Worm (Caenorhabditis elegans) whole organism, young adult: ENCODE data around the gene col-170.

Experiments
- B0035.1 ChIP-seq: sonication (generic microtip); optimal IDR thresholded peaks from 2 replicates; lab custom pipeline; 2016; ENCODE audit warnings: missing genetic modification characterization, mild to moderate bottlenecking, missing compliant biosample characterization, missing genotype, missing genetic modification reagents
- B0336.3 ChIP-seq: fragments of 200-800 bp; sonication (Bioruptor generic); IDR thresholded peaks from 2 replicates; pipeline ENCODE4 v1.3.6; 2022; ENCODE audit warnings: missing genetic modification characterization, missing compliant biosample characterization
- C06A6.2 ChIP-seq: fragments of 200-800 bp; sonication (Bioruptor generic); conservative IDR thresholded peaks from 2 replicates; pipeline ENCODE4 v1.3.6; 2022; ENCODE audit warnings: missing genetic modification characterization, missing compliant biosample characterization
- F22D6.2 ChIP-seq: sonication (generic microtip); optimal IDR thresholded peaks from 2 replicates; lab custom pipeline; 2016; ENCODE audit warnings: mild to moderate bottlenecking, missing genetic modification characterization, missing compliant biosample characterization
- F33H1.4 ChIP-seq: fragments of 200-800 bp; sonication (Bioruptor generic); IDR thresholded peaks from 2 replicates; pipeline ENCODE4 v1.3.6; 2022; ENCODE audit warnings: missing genetic modification reagents, missing genetic modification characterization, missing compliant biosample characterization
- F39B2.1 ChIP-seq: fragments of 200-800 bp; sonication (Bioruptor generic); IDR thresholded peaks from 2 replicates; pipeline ENCODE4 v1.3.6; 2022; ENCODE audit warnings: missing genetic modification reagents, missing genetic modification characterization, missing compliant biosample characterization
- F49E8.2 ChIP-seq: sonication (generic microtip); optimal IDR thresholded peaks from 3 replicates; lab custom pipeline; 2017; ENCODE audit warnings: missing genetic modification characterization, mild to moderate bottlenecking, missing compliant biosample characterization, antibody characterized with exemption, moderate library complexity; ENCODE audit not compliant: insufficient read depth
- F57C9.4 ChIP-seq: sonication (generic microtip); optimal IDR thresholded peaks from 2 replicates; lab custom pipeline; 2017; ENCODE audit warnings: mild to moderate bottlenecking, missing genetic modification characterization, missing compliant biosample characterization
- Y79H2A.3 ChIP-seq: fragments of 200-800 bp; sonication (Bioruptor generic); conservative IDR thresholded peaks from 2 replicates; pipeline ENCODE4 v1.3.6; 2022; ENCODE audit warnings: missing genetic modification reagents, missing genetic modification characterization, missing compliant biosample characterization
- ZK185.1 ChIP-seq: sonication (generic microtip); optimal IDR thresholded peaks from 2 replicates; lab custom pipeline; 2016; ENCODE audit warnings: mild to moderate bottlenecking, missing genetic modification characterization, missing compliant biosample characterization; ENCODE audit not compliant: poor library complexity, severe bottlenecking
- attf-5 ChIP-seq: fragments of 200-800 bp; sonication (Bioruptor generic); optimal IDR thresholded peaks from 2 replicates; lab custom pipeline; 2018; ENCODE audit warnings: mild to moderate bottlenecking, missing genetic modification characterization, missing compliant biosample characterization
- bed-1 ChIP-seq: fragments of 200-800 bp; sonication (Bioruptor generic); IDR thresholded peaks from 2 replicates; pipeline ENCODE4 v1.3.6; 2022; ENCODE audit warnings: missing genetic modification reagents, missing genetic modification characterization, missing compliant biosample characterization
- ceh-100 ChIP-seq: fragments of 200-800 bp; sonication (Bioruptor generic); IDR thresholded peaks from 2 replicates; pipeline ENCODE4 v1.3.6; 2022; ENCODE audit warnings: missing genetic modification reagents, missing genetic modification characterization, missing compliant biosample characterization
- ceh-27 ChIP-seq: fragments of 200-800 bp; sonication (Bioruptor generic); optimal IDR thresholded peaks from 2 replicates; lab custom pipeline; 2018; ENCODE audit warnings: mild to moderate bottlenecking, missing genetic modification characterization, moderate library complexity, missing compliant biosample characterization
- ceh-79 ChIP-seq: sonication (generic microtip); optimal IDR thresholded peaks from 2 replicates; lab custom pipeline; 2017; ENCODE audit warnings: mild to moderate bottlenecking, missing genetic modification characterization, missing compliant biosample characterization
- dpl-1 ChIP-seq: fragments of 150-350 bp; optimal IDR thresholded peaks from 2 replicates; lab custom pipeline; 2014; ENCODE audit warnings: missing biosample characterization, missing genetic modification reagents, missing genetic modification characterization
- egl-18 ChIP-seq: fragments of 200-800 bp; sonication (Bioruptor generic); IDR thresholded peaks from 2 replicates; pipeline ENCODE4 v1.3.6; 2022; ENCODE audit warnings: missing genetic modification reagents, missing genetic modification characterization, missing compliant biosample characterization
- egrh-3 ChIP-seq: fragments of 200-800 bp; sonication (Bioruptor generic); IDR thresholded peaks from 2 replicates; pipeline ENCODE4 v1.3.6; 2022; ENCODE audit warnings: missing genetic modification reagents, missing genetic modification characterization, missing compliant biosample characterization
- ets-4 ChIP-seq: fragments of 200-800 bp; sonication (Bioruptor generic); optimal IDR thresholded peaks from 2 replicates; lab custom pipeline; 2018; ENCODE audit warnings: mild to moderate bottlenecking, missing genetic modification characterization, missing compliant biosample characterization
- fkh-3 ChIP-seq: sonication (generic microtip); optimal IDR thresholded peaks from 2 replicates; lab custom pipeline; 2016; ENCODE audit warnings: mild to moderate bottlenecking, missing genetic modification characterization, missing compliant biosample characterization
- madf-3 ChIP-seq: fragments of 200-800 bp; sonication (Bioruptor generic); IDR thresholded peaks from 2 replicates; pipeline ENCODE4 v1.3.6; 2022; ENCODE audit warnings: missing genetic modification reagents, missing genetic modification characterization, missing compliant biosample characterization
- mel-28 ChIP-seq: sonication (generic microtip); optimal IDR thresholded peaks from 2 replicates; lab custom pipeline; 2016; ENCODE audit warnings: borderline replicate concordance, mild to moderate bottlenecking, missing genetic modification characterization, missing compliant biosample characterization
- nhr-27 ChIP-seq: fragments of 200-800 bp; sonication (Bioruptor generic); optimal IDR thresholded peaks from 2 replicates; lab custom pipeline; 2018; ENCODE audit warnings: mild to moderate bottlenecking, missing genetic modification characterization, moderate library complexity, missing compliant biosample characterization
- rcor-1 ChIP-seq: fragments of 200-800 bp; sonication (Bioruptor generic); IDR thresholded peaks from 2 replicates; pipeline ENCODE4 v1.3.6; 2022; ENCODE audit warnings: missing genetic modification reagents, missing genetic modification characterization, missing compliant biosample characterization
- repo-1 ChIP-seq: sonication (generic microtip); optimal IDR thresholded peaks from 2 replicates; lab custom pipeline; 2017; ENCODE audit warnings: mild to moderate bottlenecking, missing genetic modification characterization, missing compliant biosample characterization
- rpc-1 ChIP-seq, 2 experiments: fragments of 150-350 bp in 1 of 2; sonication (generic microtip) in 1 of 2; optimal IDR thresholded peaks; 2 replicates each; lab custom pipeline; 2014 to 2018; ENCODE audit warnings: missing biosample characterization in 1 of 2, missing genetic modification characterization in 1 of 2, missing genetic modification reagents in 1 of 2, missing genotype in 1 of 2
- snpc-1.3 ChIP-seq: sonication (generic microtip); optimal IDR thresholded peaks from 2 replicates; lab custom pipeline; 2017; ENCODE audit warnings: missing genetic modification characterization, mild to moderate bottlenecking, missing compliant biosample characterization, antibody characterized with exemption, moderate library complexity, missing genotype, missing genetic modification reagents; ENCODE audit not compliant: insufficient read depth
- unc-130 ChIP-seq: sonication (generic microtip); optimal IDR thresholded peaks from 2 replicates; lab custom pipeline; 2016; ENCODE audit warnings: missing genetic modification reagents, missing genetic modification characterization, missing compliant biosample characterization
- zfh-2 ChIP-seq: fragments of 200-800 bp; sonication (Bioruptor generic); conservative IDR thresholded peaks from 2 replicates; pipeline ENCODE4 v1.3.6; 2022; ENCODE audit warnings: missing genetic modification reagents, missing genetic modification characterization, missing compliant biosample characterization
- ztf-18 ChIP-seq: sonication (generic microtip); optimal IDR thresholded peaks from 2 replicates; lab custom pipeline; 2016; ENCODE audit warnings: missing genotype, mild to moderate bottlenecking, missing genetic modification characterization, missing compliant biosample characterization
- ztf-26 ChIP-seq: sonication (generic microtip); optimal IDR thresholded peaks from 2 replicates; lab custom pipeline; 2017; ENCODE audit warnings: missing genetic modification characterization, missing compliant biosample characterization

Gene col-170

ce11 chrX:6324124-6324893, 7.2 kb upstream of the col-170 start:
- peak; percentile 52 for TF ChIP-seq egrh-3

ce11 chrX:6326088-6326487, 5.4 kb upstream of the col-170 start, which contains the start of gene col-168:
col-168 (plus strand) TSS chrX:6326388.
- no peak for TF ChIP-seq ceh-100 (GFP tag; lab: Robert Waterston, UW)
- no peak for TF ChIP-seq Y79H2A.3 (GFP tag; lab: Robert Waterston, UW)
- no peak for TF ChIP-seq C06A6.2 (GFP tag; lab: Robert Waterston, UW)
- TF ChIP-seq unc-130 (GFP tag; lab: Kevin White, UChicago) = no peak
- TF ChIP-seq attf-5 (GFP tag; lab: Kevin White, UChicago) = no peak
- TF ChIP-seq ztf-26 = no peak
- TF ChIP-seq fkh-3 = no peak
- no peak for TF ChIP-seq rcor-1 (GFP tag; lab: Robert Waterston, UW)
- TF ChIP-seq ztf-18 (tag; lab: Kevin White, UChicago) = no peak
- no peak for TF ChIP-seq nhr-27
- no peak for TF ChIP-seq F39B2.1 (GFP tag; lab: Robert Waterston, UW)

- TF ChIP-seq snpc-1.3 (tag; lab: Kevin White, UChicago) (no peak), madf-3 (GFP tag; lab: Robert Waterston, UW) (no peak), F22D6.2 (tag; lab: Kevin White, UChicago) (no peak), Y79H2A.3 (GFP tag; lab: Robert Waterston, UW) (no peak), F49E8.2 (tag; lab: Kevin White, UChicago) (no peak), egl-18 (GFP tag; lab: Robert Waterston, UW) (no peak), ets-4 (GFP tag; lab: Kevin White, UChicago) (no peak), dpl-1 (GFP tag; lab: Kevin White, UChicago) (no peak), C06A6.2 (GFP tag; lab: Robert Waterston, UW) (no peak), bed-1 (GFP tag; lab: Robert Waterston, UW) (no peak), B0336.3 (GFP tag; lab: Robert Waterston, UW) (no peak), ZK185.1 (no peak), repo-1 (tag; lab: Kevin White, UChicago) (no peak), ceh-79 (tag; lab: Kevin White, UChicago) (no peak), mel-28 (no peak), B0035.1 (tag; lab: Kevin White, UChicago) (no peak), ceh-27 (GFP tag; lab: Kevin White, UChicago) (no peak), F57C9.4 (tag; lab: Kevin White, UChicago) (no peak), F33H1.4 (GFP tag; lab: Robert Waterston, UW) (no peak), rpc-1 (optimal IDR thresholded peaks at IDR 0.05; lab: Kevin White, UChicago) (no peak), rpc-1 (tag; optimal IDR thresholded peaks at IDR 0.05; lab: Kevin White, UChicago) (no peak)
These were observed 2.6 kb upstream of the col-170 start, which contains the start of gene col-169 for ce11 chrX:6328860-6329259. col-169 (plus strand) TSS chrX:6329160.

ce11 chrX:6329542-6330029, 1.9 kb upstream of the col-170 start:
- TF ChIP-seq egrh-3 = peak; percentile 97
- 0 out of 2 replicates have a peak, but pooled peaks have one; percentile 19 for TF ChIP-seq zfh-2 (GFP tag; lab: Robert Waterston, UW)
